Fruit fly (Drosophila melanogaster) whole organism, wandering third instar larva: ENCODE data around the gene CrebB.

ENCODE experiments used
- Abd-B ChIP-seq: fragments of >200 bp; optimal IDR thresholded peaks from 2 replicates; lab custom pipeline; 2017; ENCODE audit warnings: missing biosample characterization, missing genetic modification characterization
- HLH106 ChIP-seq: fragments of 200-800 bp; optimal IDR thresholded peaks from 3 replicates; lab custom pipeline; 2019; ENCODE audit warnings: missing biosample characterization, mild to moderate bottlenecking, missing genetic modification characterization, moderate library complexity
- Jra ChIP-seq: sonication (Bioruptor generic); optimal IDR thresholded peaks from 2 replicates; lab custom pipeline; 2016; ENCODE audit warnings: missing biosample characterization, missing genetic modification characterization
- OdsH ChIP-seq: fragments of 200-800 bp; sonication (Bioruptor generic); optimal IDR thresholded peaks from 2 replicates; lab custom pipeline; 2016; ENCODE audit warnings: missing biosample characterization, mild to moderate bottlenecking, missing genetic modification characterization
- h ChIP-seq: fragments of 200-800 bp; sonication (Bioruptor generic); optimal IDR thresholded peaks from 3 replicates; lab custom pipeline; 2016; ENCODE audit warnings: missing biosample characterization, mild to moderate bottlenecking, missing genetic modification characterization
- jim ChIP-seq: fragments of 175-275, 200-325 bp; sonication (Bioruptor generic); optimal IDR thresholded peaks from 2 replicates; lab custom pipeline; 2016; ENCODE audit warnings: missing biosample characterization, mild to moderate bottlenecking, missing genetic modification characterization
- lola ChIP-seq: fragments of >200 bp; optimal IDR thresholded peaks from 2 replicates; lab custom pipeline; 2017; ENCODE audit warnings: missing biosample characterization, missing genetic modification characterization
- psq ChIP-seq: fragments of 200-800 bp; sonication (Bioruptor generic); optimal IDR thresholded peaks from 3 replicates; lab custom pipeline; 2017; ENCODE audit warnings: missing biosample characterization, mild to moderate bottlenecking, missing genetic modification characterization, moderate library complexity
- rgr ChIP-seq: fragments of 200-800 bp; sonication (Bioruptor generic); optimal IDR thresholded peaks from 3 replicates; lab custom pipeline; 2016; ENCODE audit warnings: missing biosample characterization, mild to moderate bottlenecking, missing genetic modification characterization
- usp ChIP-seq: fragments of >200 bp; optimal IDR thresholded peaks from 2 replicates; lab custom pipeline; 2017; ENCODE audit warnings: missing biosample characterization, missing genetic modification characterization

DNA sequence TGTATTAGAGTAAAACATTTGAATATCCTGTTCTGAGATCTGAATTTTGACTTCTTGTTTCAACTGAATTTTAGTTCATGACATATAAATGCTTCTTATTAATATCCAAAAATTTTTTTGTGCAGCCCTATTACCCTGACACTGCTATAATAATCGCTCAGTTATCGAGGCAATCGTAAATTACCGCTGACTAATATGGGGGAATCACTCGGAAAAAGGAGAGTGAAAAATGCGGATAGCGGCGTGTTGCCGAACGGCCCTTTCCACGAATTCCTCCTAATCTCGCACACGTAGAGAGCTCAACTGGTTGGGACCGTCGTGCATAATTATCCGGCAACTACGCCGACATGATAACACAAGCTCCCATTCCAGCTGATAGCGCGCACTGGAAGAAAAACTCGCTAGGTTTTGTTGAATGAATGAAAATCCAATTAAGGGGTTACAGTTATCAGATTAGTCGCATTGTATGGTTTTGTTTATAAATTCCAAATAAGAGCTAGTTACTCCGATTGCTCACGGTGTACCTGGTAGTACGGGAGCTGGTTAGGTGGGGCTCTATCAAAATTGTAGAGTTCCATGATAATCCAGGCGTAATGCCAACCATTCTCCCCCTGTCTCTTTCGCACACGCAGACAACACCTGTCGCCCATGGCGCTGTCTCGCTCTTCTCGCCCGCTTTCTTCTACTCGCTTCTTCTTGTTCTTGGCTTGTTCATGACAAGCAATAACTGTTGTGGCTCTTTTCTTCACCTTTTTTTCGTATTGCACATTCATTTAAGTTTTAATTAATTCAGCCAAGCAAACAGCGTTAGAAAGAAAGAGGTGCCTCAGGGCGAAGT is 1.9 kb downstream of the CrebB start:
- TF ChIP-seq lola (GFP tag; lab: Kevin White, UChicago) (no peak), Jra (GFP tag; lab: Kevin White, UChicago) (no peak), Abd-B (GFP tag; lab: Kevin White, UChicago) (no peak), HLH106 (tag; lab: Kevin White, UChicago) (peak; percentile 57), psq (GFP tag; lab: Kevin White, UChicago) (peak; percentile 66), h (peak; percentile 88), rgr (GFP tag; lab: Kevin White, UChicago) (peak; percentile 81), jim (GFP tag; lab: Kevin White, UChicago) (no peak), OdsH (GFP tag; lab: Kevin White, UChicago) (peak; percentile 78), usp (GFP tag; lab: Kevin White, UChicago) (no peak)
